Worm (Caenorhabditis elegans) whole organism, late embryonic: ENCODE results near the gene F42C5.4.

Experiments
- C08G9.2 ChIP-seq: sonication (generic microtip); optimal IDR thresholded peaks from 2 replicates; lab custom pipeline; 2016; ENCODE audit warnings: mild to moderate bottlenecking, missing genetic modification characterization, moderate library complexity, missing compliant biosample characterization
- K09A11.1 ChIP-seq: sonication (generic microtip); optimal IDR thresholded peaks from 2 replicates; lab custom pipeline; 2017; ENCODE audit warnings: antibody characterized with exemption, mild to moderate bottlenecking, missing genetic modification characterization, missing compliant biosample characterization; ENCODE audit not compliant: insufficient read depth
- Y22D7AL.16 ChIP-seq: sonication (generic microtip); optimal IDR thresholded peaks from 2 replicates; lab custom pipeline; 2016; ENCODE audit warnings: missing genetic modification characterization, missing compliant biosample characterization
- ama-1 ChIP-seq: fragments of 150-350 bp; optimal IDR thresholded peaks from 2 replicates; lab custom pipeline; 2014
- ceh-14 ChIP-seq: sonication (generic microtip); optimal IDR thresholded peaks from 2 replicates; lab custom pipeline; 2016; ENCODE audit warnings: missing genotype, missing genetic modification characterization, missing compliant biosample characterization
- ceh-18 ChIP-seq: sonication (generic microtip); optimal IDR thresholded peaks from 2 replicates; lab custom pipeline; 2016; ENCODE audit warnings: missing genetic modification characterization, missing compliant biosample characterization
- ceh-19 ChIP-seq: fragments of 200-800 bp; sonication (Bioruptor generic); optimal IDR thresholded peaks from 2 replicates; lab custom pipeline; 2018; ENCODE audit warnings: mild to moderate bottlenecking, missing genetic modification characterization, missing compliant biosample characterization
- ceh-2 ChIP-seq: sonication (generic microtip); optimal IDR thresholded peaks from 2 replicates; lab custom pipeline; 2016; ENCODE audit warnings: missing genotype, missing genetic modification characterization, missing compliant biosample characterization
- ceh-24 ChIP-seq: sonication (generic microtip); optimal IDR thresholded peaks from 2 replicates; lab custom pipeline; 2016; ENCODE audit warnings: mild to moderate bottlenecking, missing genetic modification characterization, missing compliant biosample characterization
- ceh-30 ChIP-seq: fragments of 150-350 bp; optimal IDR thresholded peaks from 2 replicates; lab custom pipeline; 2014; ENCODE audit warnings: missing biosample characterization, missing genetic modification characterization
- ceh-31 ChIP-seq: sonication (generic microtip); optimal IDR thresholded peaks from 2 replicates; lab custom pipeline; 2016; ENCODE audit warnings: missing genetic modification characterization, missing compliant biosample characterization
- ceh-34 ChIP-seq: sonication (generic microtip); optimal IDR thresholded peaks from 2 replicates; lab custom pipeline; 2016; ENCODE audit warnings: mild to moderate bottlenecking, missing genetic modification characterization, missing compliant biosample characterization
- ceh-45 ChIP-seq: fragments of 200-800 bp; sonication (Bioruptor generic); IDR thresholded peaks from 2 replicates; pipeline ENCODE4 v1.3.6; 2022; ENCODE audit warnings: missing genetic modification reagents, missing genetic modification characterization, missing compliant biosample characterization
- ceh-6 ChIP-seq: fragments of 200-800 bp; sonication (Bioruptor generic); optimal IDR thresholded peaks from 2 replicates; lab custom pipeline; 2018; ENCODE audit warnings: mild to moderate bottlenecking, missing genetic modification characterization, missing compliant biosample characterization
- ceh-9 ChIP-seq: sonication (generic microtip); optimal IDR thresholded peaks from 2 replicates; lab custom pipeline; 2016; ENCODE audit warnings: mild to moderate bottlenecking, missing genetic modification characterization, inconsistent platforms, missing compliant biosample characterization
- che-1 ChIP-seq: sonication (generic microtip); optimal IDR thresholded peaks from 2 replicates; lab custom pipeline; 2016; ENCODE audit warnings: mild to moderate bottlenecking, missing genetic modification characterization, missing compliant biosample characterization
- dmd-4 ChIP-seq: sonication (generic microtip); optimal IDR thresholded peaks from 2 replicates; lab custom pipeline; 2016; ENCODE audit warnings: borderline replicate concordance, missing genetic modification characterization, missing compliant biosample characterization
- dve-1 ChIP-seq: sonication (generic microtip); optimal IDR thresholded peaks from 2 replicates; lab custom pipeline; 2017; ENCODE audit warnings: antibody characterized with exemption, mild to moderate bottlenecking, missing genetic modification characterization, missing compliant biosample characterization
- elt-2 ChIP-seq: sonication (generic microtip); optimal IDR thresholded peaks from 2 replicates; lab custom pipeline; 2016; ENCODE audit warnings: missing genetic modification reagents, missing genetic modification characterization, missing compliant biosample characterization
- elt-4 ChIP-seq: sonication (generic microtip); optimal IDR thresholded peaks from 2 replicates; lab custom pipeline; 2016; ENCODE audit warnings: missing genetic modification characterization, missing compliant biosample characterization
- ets-4 ChIP-seq: sonication (generic microtip); optimal IDR thresholded peaks from 2 replicates; lab custom pipeline; 2016; ENCODE audit warnings: missing genetic modification characterization, missing compliant biosample characterization
- eyg-1 ChIP-seq: sonication (generic microtip); optimal IDR thresholded peaks from 2 replicates; lab custom pipeline; 2016; ENCODE audit warnings: missing genotype, missing genetic modification characterization, missing compliant biosample characterization
- fax-1 ChIP-seq: sonication (generic microtip); optimal IDR thresholded peaks from 2 replicates; lab custom pipeline; 2016; ENCODE audit warnings: missing genotype, missing genetic modification characterization, missing compliant biosample characterization
- hlh-15 ChIP-seq: sonication (generic microtip); optimal IDR thresholded peaks from 2 replicates; lab custom pipeline; 2016; ENCODE audit warnings: missing genetic modification characterization, missing compliant biosample characterization
- hlh-30 ChIP-seq: sonication (generic microtip); optimal IDR thresholded peaks from 2 replicates; lab custom pipeline; 2017; ENCODE audit warnings: antibody characterized with exemption, missing genetic modification characterization, missing compliant biosample characterization; ENCODE audit not compliant: insufficient read depth
- hlh-6 ChIP-seq: sonication (generic microtip); optimal IDR thresholded peaks from 2 replicates; lab custom pipeline; 2016; ENCODE audit warnings: missing genotype, missing genetic modification characterization, missing compliant biosample characterization
- hlh-8 ChIP-seq: sonication (generic microtip); optimal IDR thresholded peaks from 2 replicates; lab custom pipeline; 2016; ENCODE audit warnings: missing genotype, missing genetic modification characterization, missing compliant biosample characterization
- lim-6 ChIP-seq: sonication (generic microtip); optimal IDR thresholded peaks from 2 replicates; lab custom pipeline; 2016; ENCODE audit warnings: missing genetic modification characterization, missing compliant biosample characterization
- lin-11 ChIP-seq: fragments of 200-800 bp; sonication (Bioruptor generic); optimal IDR thresholded peaks from 2 replicates; lab custom pipeline; 2018; ENCODE audit warnings: mild to moderate bottlenecking, missing genetic modification characterization, missing compliant biosample characterization
- mec-3 ChIP-seq: sonication (generic microtip); optimal IDR thresholded peaks from 2 replicates; lab custom pipeline; 2016; ENCODE audit warnings: borderline replicate concordance, missing genetic modification characterization, missing compliant biosample characterization
- nfya-1 ChIP-seq: sonication (generic microtip); optimal IDR thresholded peaks from 2 replicates; lab custom pipeline; 2017; ENCODE audit warnings: missing genetic modification characterization, mild to moderate bottlenecking, missing compliant biosample characterization, antibody characterized with exemption, moderate library complexity
- nhr-11 ChIP-seq: fragments of 150-350 bp; optimal IDR thresholded peaks from 2 replicates; lab custom pipeline; 2014; ENCODE audit warnings: missing biosample characterization, missing genetic modification characterization
- nhr-232 ChIP-seq: sonication (generic microtip); optimal IDR thresholded peaks from 2 replicates; lab custom pipeline; 2016; ENCODE audit warnings: missing genetic modification characterization, missing compliant biosample characterization
- odd-2 ChIP-seq: sonication (generic microtip); optimal IDR thresholded peaks from 2 replicates; lab custom pipeline; 2017; ENCODE audit warnings: antibody characterized with exemption, mild to moderate bottlenecking, missing genetic modification characterization, missing compliant biosample characterization
- pag-3 ChIP-seq: sonication (generic microtip); optimal IDR thresholded peaks from 2 replicates; lab custom pipeline; 2016; ENCODE audit warnings: missing compliant biosample characterization, missing genetic modification characterization, borderline replicate concordance
- pat-9 ChIP-seq: fragments of 200-800 bp; sonication (Bioruptor generic); optimal IDR thresholded peaks from 2 replicates; lab custom pipeline; 2018; ENCODE audit warnings: mild to moderate bottlenecking, missing genetic modification characterization, moderate library complexity, missing compliant biosample characterization
- pha-2 ChIP-seq: sonication (generic microtip); optimal IDR thresholded peaks from 2 replicates; lab custom pipeline; 2017; ENCODE audit warnings: mild to moderate bottlenecking, missing genetic modification characterization, missing compliant biosample characterization
- pha-4 ChIP-seq: fragments of 150-350 bp; optimal IDR thresholded peaks from 2 replicates; lab custom pipeline; 2018; ENCODE audit warnings: missing biosample characterization, missing genetic modification reagents, missing genetic modification characterization
- pros-1 ChIP-seq: fragments of 150-350 bp; optimal IDR thresholded peaks from 2 replicates; lab custom pipeline; 2014; ENCODE audit warnings: missing biosample characterization, missing genetic modification reagents, missing genetic modification characterization
- ref-2 ChIP-seq: sonication (generic microtip); optimal IDR thresholded peaks from 2 replicates; lab custom pipeline; 2016; ENCODE audit warnings: missing genetic modification characterization, missing compliant biosample characterization
- syd-9 ChIP-seq: sonication (generic microtip); optimal IDR thresholded peaks from 2 replicates; lab custom pipeline; 2016; ENCODE audit warnings: mild to moderate bottlenecking, missing genetic modification characterization, moderate library complexity, missing compliant biosample characterization
- tbx-2 ChIP-seq: sonication (generic microtip); optimal IDR thresholded peaks from 2 replicates; lab custom pipeline; 2016; ENCODE audit warnings: missing genetic modification characterization, missing compliant biosample characterization
- unc-3 ChIP-seq, 2 experiments: fragments of 200-800 bp in 1 of 2; sonication (Bioruptor generic) in 1 of 2; sonication (generic microtip) in 1 of 2; conservative IDR thresholded peaks in 1 of 2; optimal IDR thresholded peaks in 1 of 2; 2 replicates each; pipeline versions ENCODE4 v1.3.6 to Lab custom; 2016 to 2022; ENCODE audit warnings: missing compliant biosample characterization in 2 of 2, missing genetic modification characterization in 2 of 2, missing genetic modification reagents in 1 of 2
- unc-42 ChIP-seq: sonication (generic microtip); optimal IDR thresholded peaks from 2 replicates; lab custom pipeline; 2016; ENCODE audit warnings: missing genotype, missing genetic modification characterization, missing compliant biosample characterization
- unc-55 ChIP-seq: sonication (generic microtip); optimal IDR thresholded peaks from 2 replicates; lab custom pipeline; 2017; ENCODE audit warnings: missing biosample characterization, missing genetic modification reagents, missing genetic modification characterization
- zip-5 ChIP-seq: sonication (generic microtip); optimal IDR thresholded peaks from 2 replicates; lab custom pipeline; 2016; ENCODE audit warnings: missing genetic modification characterization, missing compliant biosample characterization
- ztf-16 ChIP-seq: sonication (generic microtip); optimal IDR thresholded peaks from 2 replicates; lab custom pipeline; 2017; ENCODE audit warnings: missing genetic modification characterization, missing compliant biosample characterization

The F42C5.4 gene

DNA sequence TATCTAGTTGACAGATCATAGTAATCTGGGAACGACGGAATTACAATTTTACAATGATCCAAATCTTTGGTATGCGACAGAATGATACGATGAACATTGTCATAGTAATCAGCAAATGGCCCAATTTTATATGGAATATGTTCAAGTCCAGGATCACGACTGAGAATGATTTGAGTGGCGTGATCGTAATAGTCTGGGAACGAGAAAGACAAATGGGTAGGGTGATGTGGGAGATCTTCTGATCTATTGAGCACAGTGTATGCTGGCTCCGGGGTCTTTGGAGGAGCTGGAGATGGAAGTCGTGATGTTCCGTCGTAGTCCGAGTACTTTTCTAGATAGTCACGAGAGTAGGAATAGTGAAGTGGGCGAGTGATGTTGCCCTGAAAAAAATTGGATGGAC lies 32.0 kb upstream of the F42C5.4 start:
- TF ChIP-seq ceh-31 (tag; lab: Kevin White, UChicago) (no peak), K09A11.1 (tag; lab: Kevin White, UChicago) (no peak), ceh-30 (no peak), ceh-45 (GFP tag; lab: Robert Waterston, UW) (no peak), odd-2 (no peak), nhr-232 (tag; lab: Kevin White, UChicago) (no peak), ceh-14 (tag; lab: Kevin White, UChicago) (no peak), ceh-2 (no peak), pha-4 (no peak), che-1 (tag; lab: Kevin White, UChicago) (no peak), zip-5 (tag; lab: Kevin White, UChicago) (no peak), ceh-34 (tag; lab: Kevin White, UChicago) (no peak), nhr-11 (tag; lab: Kevin White, UChicago) (no peak), unc-55 (GFP tag; lab: Kevin White, UChicago) (no peak), ceh-6 (GFP tag; lab: Kevin White, UChicago) (no peak), ztf-16 (tag; lab: Kevin White, UChicago) (no peak), dmd-4 (tag; lab: Kevin White, UChicago) (no peak), elt-4 (tag; lab: Kevin White, UChicago) (no peak), pha-2 (tag; lab: Kevin White, UChicago) (no peak)

DNA sequence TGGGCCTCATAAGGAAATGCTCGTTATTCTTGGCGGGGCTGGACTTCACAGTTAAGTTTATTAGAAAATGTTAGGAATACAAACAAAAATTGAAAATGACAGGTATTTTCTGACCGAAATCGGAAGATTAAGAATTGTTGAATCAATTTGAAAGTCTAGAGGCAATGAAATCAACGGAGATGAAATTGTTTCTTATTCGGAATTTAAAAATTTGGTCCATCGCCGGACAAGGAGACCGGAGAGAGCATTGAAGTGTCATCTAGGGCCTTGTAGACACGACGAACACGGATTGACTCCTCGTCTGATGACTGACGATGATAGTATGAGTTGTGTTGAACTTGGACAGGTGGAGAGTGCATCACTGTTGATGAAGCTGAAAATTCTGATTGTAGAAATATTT lies 28.8 kb upstream of the F42C5.4 start:
- TF ChIP-seq C08G9.2 (tag; lab: Kevin White, UChicago) (no peak), mec-3 (tag; lab: Kevin White, UChicago) (no peak), pat-9 (no peak), unc-3 (GFP tag; conservative IDR thresholded peaks at IDR 0.05; lab: Robert Waterston, UW) (no peak), unc-3 (tag; optimal IDR thresholded peaks at IDR 0.05; lab: Kevin White, UChicago) (no peak), pha-2 (tag; lab: Kevin White, UChicago) (no peak), eyg-1 (tag; lab: Kevin White, UChicago) (no peak), lim-6 (tag; lab: Kevin White, UChicago) (no peak), pag-3 (tag; lab: Kevin White, UChicago) (no peak), ceh-45 (GFP tag; lab: Robert Waterston, UW) (no peak), ceh-18 (tag; lab: Kevin White, UChicago) (no peak), ztf-16 (tag; lab: Kevin White, UChicago) (no peak), che-1 (tag; lab: Kevin White, UChicago) (no peak), nhr-11 (tag; lab: Kevin White, UChicago) (no peak), hlh-8 (tag; lab: Kevin White, UChicago) (no peak), Y22D7AL.16 (no peak), unc-42 (tag; lab: Kevin White, UChicago) (no peak), dve-1 (tag; lab: Kevin White, UChicago) (no peak), lin-11 (no peak), ama-1 (no peak)

ce11 chrIV:7319931-7320435 lies 28.1 kb upstream of the F42C5.4 start:
- TF ChIP-seq lim-6 (tag; lab: Kevin White, UChicago) (no peak), elt-2 (peak; percentile 27), unc-55 (GFP tag; lab: Kevin White, UChicago) (peak; percentile 69), syd-9 (tag; lab: Kevin White, UChicago) (peak; percentile 13), pat-9 (peak; percentile 60), ceh-9 (tag; lab: Kevin White, UChicago) (no peak), hlh-30 (tag; lab: Kevin White, UChicago) (peak; percentile 52), ceh-24 (tag; lab: Kevin White, UChicago) (no peak), ref-2 (peak; percentile 67), nfya-1 (tag; lab: Kevin White, UChicago) (peak; percentile 81), ceh-34 (tag; lab: Kevin White, UChicago) (peak; percentile 55), ets-4 (tag; lab: Kevin White, UChicago) (peak; percentile 38), tbx-2 (tag; lab: Kevin White, UChicago) (peak; percentile 82), C08G9.2 (tag; lab: Kevin White, UChicago) (peak; percentile 16), hlh-15 (tag; lab: Kevin White, UChicago) (no peak), ceh-19 (GFP tag; lab: Kevin White, UChicago) (no peak), eyg-1 (tag; lab: Kevin White, UChicago) (peak; percentile 5), unc-42 (tag; lab: Kevin White, UChicago) (peak; percentile 87), hlh-6 (peak; percentile 1), dve-1 (tag; lab: Kevin White, UChicago) (no peak), ceh-14 (tag; lab: Kevin White, UChicago) (peak; percentile 28), fax-1 (tag; lab: Kevin White, UChicago) (no peak), ceh-2 (peak; percentile 29), pros-1 (peak; percentile 96), ceh-31 (tag; lab: Kevin White, UChicago) (peak; percentile 89)
